Worm (Caenorhabditis elegans): Measurements from ENCODE around the gene T08D10.3.

ce11 chrX:12005499-12005959 lies 50.3 kb downstream of the T08D10.3 start, which contains the start of gene sma-5:
- no peak for TF ChIP-seq nhr-71 (tag; optimal IDR thresholded peaks at IDR 0.05)
- no peak for TF ChIP-seq efl-1 (optimal IDR thresholded peaks at IDR 0.05)
- peak in 1 of 2 experiments; percentile 45 for TF ChIP-seq efl-1 (GFP tag; optimal IDR thresholded peaks at IDR 0.05 in 1 of 2)
- TF ChIP-seq dsc-1 (tag; optimal IDR thresholded peaks at IDR 0.05): no peak
- no peak for TF ChIP-seq fos-1 (tag; optimal IDR thresholded peaks at IDR 0.05)
- TF ChIP-seq lsy-2 (tag; optimal IDR thresholded peaks at IDR 0.05): no peak
- TF ChIP-seq ceh-82 (tag; optimal IDR thresholded peaks at IDR 0.05): no peak
